Fruit fly (Drosophila melanogaster): ENCODE results near the gene Adgf-A2.

The Adgf-A2 gene

dm6 chr3L:17808597-17809213, 44.7 kb upstream of the Adgf-A2 start, which contains the start of gene CG32191 (continued):
- no peak for TF ChIP-seq ssp (GFP tag; IDR thresholded peaks at IDR 0.05)
- TF ChIP-seq Lim3 (GFP tag; IDR thresholded peaks at IDR 0.05): no peak
- TF ChIP-seq nerfin-1 (tag; optimal IDR thresholded peaks at IDR 0.05): no peak
- TF ChIP-seq wdn (GFP tag; IDR thresholded peaks at IDR 0.05): no peak
- TF ChIP-seq E2f2 (GFP tag; IDR thresholded peaks at IDR 0.05): no peak
- no peak for TF ChIP-seq CG5953 (GFP tag; IDR thresholded peaks at IDR 0.05)
- no peak for TF ChIP-seq bab2 (GFP tag; optimal IDR thresholded peaks at IDR 0.05)
- TF ChIP-seq CG8290 (GFP tag; optimal IDR thresholded peaks at IDR 0.05): no peak
- TF ChIP-seq CG8290 (tag; optimal IDR thresholded peaks at IDR 0.05): peak in 1 of 2 experiments; percentile 53
- TF ChIP-seq Dll (GFP tag; IDR thresholded peaks at IDR 0.05; ENCODE audit: partially characterized antibody): no peak
- TF ChIP-seq CG17186 (GFP tag; optimal IDR thresholded peaks at IDR 0.05): no peak
- peak; percentile 40 for TF ChIP-seq oc (tag; optimal IDR thresholded peaks at IDR 0.05)
- TF ChIP-seq CG8388 (GFP tag; optimal IDR thresholded peaks at IDR 0.05): no peak
- TF ChIP-seq wek (GFP tag; optimal IDR thresholded peaks at IDR 0.05): no peak
- no peak for TF ChIP-seq CG10147 (GFP tag; optimal IDR thresholded peaks at IDR 0.05)
- TF ChIP-seq CG1233 (GFP tag; optimal IDR thresholded peaks at IDR 0.05): no peak
- no peak for TF ChIP-seq Oaz (GFP tag; IDR thresholded peaks at IDR 0.05)
- peak; percentile 69 for TF ChIP-seq sens (GFP tag)
- TF ChIP-seq CG8924 (tag; optimal IDR thresholded peaks at IDR 0.05): no peak
- no peak for TF ChIP-seq Antp (GFP tag; optimal IDR thresholded peaks at IDR 0.05)
- no peak for TF ChIP-seq Kr (GFP tag; optimal IDR thresholded peaks at IDR 0.05)
- no peak for TF ChIP-seq Med (GFP tag)
- TF ChIP-seq CG17802 (tag; optimal IDR thresholded peaks at IDR 0.05): no peak
- TF ChIP-seq az2 (GFP tag; optimal IDR thresholded peaks at IDR 0.05): no peak
- TF ChIP-seq bbx (GFP tag; IDR thresholded peaks at IDR 0.05; ENCODE audit: partially characterized antibody): no peak
- TF ChIP-seq Hsf (GFP tag; optimal IDR thresholded peaks at IDR 0.05): no peak
- peak; percentile 70 for TF ChIP-seq ATbp (GFP tag; optimal IDR thresholded peaks at IDR 0.05)
- TF ChIP-seq org-1 (GFP tag; optimal IDR thresholded peaks at IDR 0.05): no peak
- no peak for TF ChIP-seq CG12744 (GFP tag; optimal IDR thresholded peaks at IDR 0.05)
- TF ChIP-seq stwl (tag; optimal IDR thresholded peaks at IDR 0.05): no peak
- TF ChIP-seq CG30431 (GFP tag; optimal IDR thresholded peaks at IDR 0.05): no peak
- TF ChIP-seq Asciz (GFP tag; optimal IDR thresholded peaks at IDR 0.05): peak; percentile 52
- TF ChIP-seq CG3065 (GFP tag; optimal IDR thresholded peaks at IDR 0.05): no peak
- peak; percentile 11 for TF ChIP-seq CG6854 (GFP tag; optimal IDR thresholded peaks at IDR 0.05)
- TF ChIP-seq CG32532 (GFP tag; IDR thresholded peaks at IDR 0.05): 0 out of 2 replicates have a peak, but pooled peaks have one; percentile 23
- no peak for TF ChIP-seq CoRest (tag; optimal IDR thresholded peaks at IDR 0.05)
- no peak for TF ChIP-seq Tbp (GFP tag; optimal IDR thresholded peaks at IDR 0.05)
- no peak for TF ChIP-seq dan (GFP tag; IDR thresholded peaks at IDR 0.05)
- no peak for TF ChIP-seq CG8281 (tag; optimal IDR thresholded peaks at IDR 0.05)
- TF ChIP-seq CG8478 (optimal IDR thresholded peaks at IDR 0.05): no peak
- peak; percentile 20; the same call in 1 of the 2 replicates for TF ChIP-seq sob (GFP tag; IDR thresholded peaks at IDR 0.05)
- TF ChIP-seq CG1603 (tag; optimal IDR thresholded peaks at IDR 0.05): no peak
- no peak for TF ChIP-seq hbn (GFP tag; IDR thresholded peaks at IDR 0.05; ENCODE audit: partially characterized antibody)
- no peak for TF ChIP-seq ftz-f1 (GFP tag; optimal IDR thresholded peaks at IDR 0.05)
- TF ChIP-seq pho (GFP tag; optimal IDR thresholded peaks at IDR 0.05): no peak
- no peak for TF ChIP-seq MTF-1 (GFP tag; optimal IDR thresholded peaks at IDR 0.05; ENCODE audit: borderline replicate concordance)
- no peak for TF ChIP-seq Chrac-16 (GFP tag; optimal IDR thresholded peaks at IDR 0.05)
- TF ChIP-seq her (GFP tag; optimal IDR thresholded peaks at IDR 0.05): no peak
- TF ChIP-seq CG10267 (tag; optimal IDR thresholded peaks at IDR 0.05): no peak
- TF ChIP-seq corto (GFP tag; optimal IDR thresholded peaks at IDR 0.05): no peak
- no peak for TF ChIP-seq E2f1 (GFP tag; IDR thresholded peaks at IDR 0.05)
- no peak for TF ChIP-seq CG7839 (tag; optimal IDR thresholded peaks at IDR 0.05)
